Fruit fly (Drosophila melanogaster) whole organism: ENCODE results near the gene Ugt303A1.

Experiments
- CG8478 ChIP-seq: fragments of >200 bp; optimal IDR thresholded peaks from 2 replicates; lab custom pipeline; 2018; ENCODE audit warnings: inconsistent platforms
- EcR ChIP-seq, 2 experiments: fragments of >200 bp; optimal IDR thresholded peaks; 2 replicates each; lab custom pipeline; 2017; ENCODE audit warnings: missing biosample characterization in 2 of 2, missing genetic modification characterization in 2 of 2, missing genetic modification reagents in 2 of 2
- pan ChIP-seq: fragments of >200 bp; optimal IDR thresholded peaks from 2 replicates; lab custom pipeline; 2017
- psq ChIP-seq: fragments of >200 bp; optimal IDR thresholded peaks from 2 replicates; lab custom pipeline; 2017
- usp ChIP-seq: fragments of >200 bp; optimal IDR thresholded peaks from 2 replicates; lab custom pipeline; 2017; ENCODE audit warnings: missing biosample characterization, missing genetic modification characterization, mixed read lengths

- TF ChIP-seq psq (no peak), EcR (GFP tag; optimal IDR thresholded peaks at IDR 0.05; lab: Kevin White, UChicago) (no peak), usp (GFP tag; lab: Kevin White, UChicago) (no peak), CG8478 (lab: Kevin White, UChicago) (no peak), pan (lab: Kevin White, UChicago) (no peak)
Measured at dm6 chr3R:11209801-11210402, 34.6 kb downstream of the Ugt303A1 start, which contains the start of the genes SdhC and Tctp.
